Fruit fly (Drosophila melanogaster): Measurements from ENCODE around the gene wapl.

DNA sequence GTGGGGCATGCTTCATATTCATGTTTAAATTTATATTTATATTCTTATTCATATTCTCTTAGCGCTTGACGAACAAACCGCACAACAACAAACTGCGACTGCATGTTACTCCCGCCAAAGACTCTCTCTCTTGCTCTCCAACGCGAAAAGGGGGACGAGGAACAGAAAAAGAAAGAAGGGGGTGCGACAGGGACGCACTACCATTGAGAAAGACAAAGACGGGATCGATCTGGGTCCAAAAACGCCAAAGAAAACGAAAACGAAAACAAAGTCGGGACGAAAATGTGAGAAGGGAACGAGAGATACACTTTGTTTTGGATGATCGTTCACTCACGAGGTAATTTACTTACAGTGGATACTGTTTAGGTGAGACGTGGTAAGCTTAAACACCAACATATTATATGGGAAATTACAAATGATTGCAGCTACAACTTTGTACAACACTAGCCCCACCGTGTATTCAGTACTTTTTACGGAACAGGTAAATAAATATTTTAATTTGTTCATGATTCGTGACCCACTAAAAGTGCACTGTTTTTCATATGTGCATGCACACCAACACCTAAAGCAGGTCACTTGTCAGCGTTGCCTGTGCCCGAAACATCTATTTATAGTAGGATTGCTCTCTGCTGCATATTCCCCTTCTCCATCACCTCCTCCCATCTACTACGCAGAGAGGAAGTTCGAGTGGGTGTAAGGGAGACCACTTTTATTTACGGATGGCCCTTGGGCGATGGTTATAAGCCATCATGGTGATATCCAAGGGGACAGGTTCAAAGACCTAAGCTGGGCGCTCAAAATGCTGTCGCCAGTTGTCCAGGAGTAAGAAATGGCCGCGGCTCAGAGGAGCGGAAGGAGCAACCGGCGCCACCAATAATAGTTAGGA, 36.8 kb downstream of the wapl start:
- TF ChIP-seq psq (optimal IDR thresholded peaks at IDR 0.05): no peak
- TF ChIP-seq EcR (GFP tag; optimal IDR thresholded peaks at IDR 0.05): no peak
- no peak for TF ChIP-seq usp (GFP tag; optimal IDR thresholded peaks at IDR 0.05)
- no peak for TF ChIP-seq Dll (optimal IDR thresholded peaks at IDR 0.05)
- TF ChIP-seq CG8478 (optimal IDR thresholded peaks at IDR 0.05): no peak

Measured in whole organism.